Fruit fly (Drosophila melanogaster) whole organism, adult: Measurements from ENCODE around the gene CG10804.
A peak's percentile ranks its signal among the peaks of the same experiment; 100 is the strongest.

ENCODE experiments used
- CG11617 ChIP-seq: fragments of 200-800 bp; sonication (Bioruptor generic); optimal IDR thresholded peaks from 2 replicates; lab custom pipeline; 2017; ENCODE audit warnings: mild to moderate bottlenecking, missing biosample characterization, missing genetic modification reagents, missing genetic modification characterization
- CG12768 ChIP-seq: fragments of 200-800 bp; sonication (Bioruptor generic); optimal IDR thresholded peaks from 2 replicates; lab custom pipeline; 2017; ENCODE audit warnings: missing biosample characterization, missing genetic modification characterization, mild to moderate bottlenecking, moderate library complexity, missing genetic modification reagents
- CG14711 ChIP-seq: fragments of 200-800 bp; sonication (Bioruptor generic); optimal IDR thresholded peaks from 2 replicates; lab custom pipeline; 2018; ENCODE audit warnings: missing biosample characterization, mild to moderate bottlenecking, missing genetic modification characterization, moderate library complexity
- CG1620 ChIP-seq: fragments of 200-800 bp; sonication (Bioruptor generic); optimal IDR thresholded peaks from 2 replicates; lab custom pipeline; 2016; ENCODE audit warnings: missing biosample characterization, missing genetic modification characterization
- CG33017 ChIP-seq: fragments of 200-800 bp; sonication (Bioruptor generic); optimal IDR thresholded peaks from 2 replicates; lab custom pipeline; 2018; ENCODE audit warnings: missing biosample characterization, mild to moderate bottlenecking, missing genetic modification characterization, moderate library complexity
- CG5204 ChIP-seq: fragments of 200-800 bp; sonication (Bioruptor generic); optimal IDR thresholded peaks from 2 replicates; lab custom pipeline; 2016; ENCODE audit warnings: missing biosample characterization, missing genetic modification characterization
- CG7045 ChIP-seq: fragments of 200-800 bp; sonication (Bioruptor generic); optimal IDR thresholded peaks from 2 replicates; lab custom pipeline; 2017; ENCODE audit warnings: missing biosample characterization, mild to moderate bottlenecking, missing genetic modification characterization
- CG7101 ChIP-seq: fragments of 200-800 bp; sonication (Bioruptor generic); optimal IDR thresholded peaks from 2 replicates; lab custom pipeline; 2018; ENCODE audit warnings: missing biosample characterization, mild to moderate bottlenecking, missing genetic modification characterization, moderate library complexity
- Clk ChIP-seq: fragments of 200-800 bp; sonication (Bioruptor generic); optimal IDR thresholded peaks from 2 replicates; lab custom pipeline; 2017; ENCODE audit warnings: missing biosample characterization, missing genetic modification characterization
- Crg-1 ChIP-seq: fragments of 200-800 bp; sonication (Bioruptor generic); optimal IDR thresholded peaks from 2 replicates; lab custom pipeline; 2016; ENCODE audit warnings: missing biosample characterization, missing genetic modification characterization
- Hr96 ChIP-seq: fragments of 200-800 bp; sonication (Bioruptor generic); optimal IDR thresholded peaks from 2 replicates; lab custom pipeline; 2016; ENCODE audit warnings: missing biosample characterization, missing genetic modification characterization
- Mnt ChIP-seq: fragments of 200-800 bp; sonication (Bioruptor generic); optimal IDR thresholded peaks from 2 replicates; lab custom pipeline; 2016; ENCODE audit warnings: missing biosample characterization, mild to moderate bottlenecking, missing genetic modification characterization
- bab1 ChIP-seq: fragments of 200-800 bp; sonication (Bioruptor generic); optimal IDR thresholded peaks from 3 replicates; lab custom pipeline; 2019; ENCODE audit warnings: missing biosample characterization, mild to moderate bottlenecking, missing genetic modification characterization, moderate library complexity
- cic ChIP-seq: fragments of 200-800 bp; sonication (Bioruptor generic); optimal IDR thresholded peaks from 2 replicates; lab custom pipeline; 2017; ENCODE audit warnings: missing biosample characterization, mild to moderate bottlenecking, missing genetic modification characterization, moderate library complexity
- cnc ChIP-seq, 2 experiments: fragments of >200 bp; optimal IDR thresholded peaks; 2 replicates each; lab custom pipeline; 2017
- kay ChIP-seq: fragments of 200-800 bp; sonication (Bioruptor generic); peaks from one replicate; lab custom pipeline; 2016; ENCODE audit warnings: missing biosample characterization, missing genetic modification characterization, borderline replicate concordance
- ovo ChIP-seq: fragments of 200-800 bp; sonication (Bioruptor generic); optimal IDR thresholded peaks from 2 replicates; lab custom pipeline; 2016; ENCODE audit warnings: missing biosample characterization, missing genetic modification characterization
- pad ChIP-seq: fragments of 200-800 bp; sonication (Bioruptor generic); optimal IDR thresholded peaks from 3 replicates; lab custom pipeline; 2017; ENCODE audit warnings: missing biosample characterization, missing genetic modification characterization, mild to moderate bottlenecking, moderate library complexity, missing genetic modification reagents
- tj ChIP-seq: fragments of 200-800 bp; sonication (Bioruptor generic); optimal IDR thresholded peaks from 3 replicates; lab custom pipeline; 2017; ENCODE audit warnings: missing biosample characterization, mild to moderate bottlenecking, missing genetic modification characterization, moderate library complexity
- toe ChIP-seq: fragments of 200-800 bp; sonication (Bioruptor generic); optimal IDR thresholded peaks from 2 replicates; lab custom pipeline; 2016; ENCODE audit warnings: missing biosample characterization, missing genetic modification characterization

Gene CG10804

dm6 chrX:3443902-3444301, 38.2 kb downstream of the CG10804 start:
- TF ChIP-seq CG12768 (GFP tag; lab: Kevin White, UChicago) (no peak), Crg-1 (GFP tag; lab: Kevin White, UChicago) (no peak), toe (GFP tag; lab: Kevin White, UChicago) (no peak), CG1620 (GFP tag; lab: Kevin White, UChicago) (no peak), kay (GFP tag; lab: Kevin White, UChicago) (no peak), CG33017 (tag; lab: Kevin White, UChicago) (no peak), CG7045 (GFP tag; lab: Kevin White, UChicago) (no peak), Clk (GFP tag; lab: Kevin White, UChicago) (no peak), cnc (optimal IDR thresholded peaks at IDR 0.05; lab: Kevin White, UChicago) (no peak), CG11617 (GFP tag; lab: Kevin White, UChicago) (no peak), CG7101 (no peak), tj (GFP tag; lab: Kevin White, UChicago) (no peak), Mnt (GFP tag; lab: Kevin White, UChicago) (no peak), CG14711 (tag; lab: Kevin White, UChicago) (no peak), Hr96 (no peak)

- no peak for TF ChIP-seq CG7101
- TF ChIP-seq cic (GFP tag; lab: Kevin White, UChicago) = peak; percentile 81
- peak; percentile 1 for TF ChIP-seq Mnt (GFP tag; lab: Kevin White, UChicago)
- TF ChIP-seq Clk (GFP tag; lab: Kevin White, UChicago) = no peak
- TF ChIP-seq Hr96 = no peak
- TF ChIP-seq pad (GFP tag; lab: Kevin White, UChicago) = no peak
- peak; percentile 76 for TF ChIP-seq kay (GFP tag; lab: Kevin White, UChicago)
- TF ChIP-seq CG14711 (tag; lab: Kevin White, UChicago) = no peak
- no peak for TF ChIP-seq toe (GFP tag; lab: Kevin White, UChicago)
Observed at dm6 chrX:3442543-3443207, 39.4 kb downstream of the CG10804 start.

DNA sequence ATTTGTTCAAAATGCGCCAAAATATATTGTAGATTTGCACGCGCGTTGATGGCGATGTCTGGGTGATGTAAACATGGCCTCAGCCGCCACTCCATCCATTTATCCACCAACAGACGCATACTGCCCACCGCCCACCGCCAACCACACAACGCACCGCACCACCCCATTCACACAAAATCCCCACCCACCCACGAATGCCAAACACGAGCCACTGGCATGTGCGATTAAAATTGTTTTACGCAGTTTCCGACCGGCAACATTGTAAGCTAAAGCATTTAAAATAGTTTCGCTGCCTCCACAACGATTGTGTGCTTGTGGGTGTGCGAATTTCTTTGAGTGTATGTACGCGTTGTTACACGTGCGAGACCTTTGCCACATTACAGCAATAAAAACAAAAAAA, 41.6 kb downstream of the CG10804 start:
- TF ChIP-seq Mnt (GFP tag; lab: Kevin White, UChicago) (peak; percentile 71), toe (GFP tag; lab: Kevin White, UChicago) (no peak)

- TF ChIP-seq CG11617 (GFP tag; lab: Kevin White, UChicago) (no peak), pad (GFP tag; lab: Kevin White, UChicago) (no peak), ovo (GFP tag; lab: Kevin White, UChicago) (no peak), CG7045 (GFP tag; lab: Kevin White, UChicago) (no peak), Mnt (GFP tag; lab: Kevin White, UChicago) (no peak), CG14711 (tag; lab: Kevin White, UChicago) (no peak), cnc (optimal IDR thresholded peaks at IDR 0.05; lab: Kevin White, UChicago) (no peak), bab1 (no peak), CG5204 (GFP tag; lab: Kevin White, UChicago) (no peak), Hr96 (no peak)
Observed at dm6 chrX:3437493-3437892, 44.6 kb downstream of the CG10804 start.

- no peak for TF ChIP-seq CG14711 (tag; lab: Kevin White, UChicago)
- no peak for TF ChIP-seq Mnt (GFP tag; lab: Kevin White, UChicago)
- no peak for TF ChIP-seq cic (GFP tag; lab: Kevin White, UChicago)
- TF ChIP-seq CG5204 (GFP tag; lab: Kevin White, UChicago) = no peak
- TF ChIP-seq Hr96 = no peak
- no peak for TF ChIP-seq CG7045 (GFP tag; lab: Kevin White, UChicago)
- TF ChIP-seq CG11617 (GFP tag; lab: Kevin White, UChicago) = no peak
- TF ChIP-seq tj (GFP tag; lab: Kevin White, UChicago) = no peak
- TF ChIP-seq Clk (GFP tag; lab: Kevin White, UChicago) = no peak
- TF ChIP-seq CG12768 (GFP tag; lab: Kevin White, UChicago) = no peak
- TF ChIP-seq ovo (GFP tag; lab: Kevin White, UChicago) = no peak
Observed at dm6 chrX:3436183-3436582, 45.9 kb downstream of the CG10804 start.

DNA sequence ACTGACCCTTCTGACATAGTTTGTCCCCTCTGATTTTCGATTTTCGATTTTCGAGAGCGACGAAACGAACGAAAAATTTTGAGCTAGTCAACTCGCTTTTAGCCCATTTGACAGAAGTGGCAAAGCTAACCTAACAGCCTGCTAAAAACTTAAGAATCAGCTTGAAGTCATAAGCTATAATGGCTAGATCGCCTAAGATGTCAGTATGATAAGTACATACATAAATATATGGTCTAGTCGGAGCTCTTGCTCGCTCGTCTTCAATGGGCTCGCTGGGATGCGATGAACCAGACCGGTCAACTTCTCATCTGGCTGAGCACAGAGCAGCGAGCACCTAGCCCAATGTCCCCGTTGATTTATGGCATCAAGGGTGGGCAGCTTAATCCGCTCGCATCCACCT, 46.4 kb downstream of the CG10804 start, which contains the start of gene CG14269:
CG14269 (minus strand) TSS at position 101 of the 400 bp plus-strand sequence.
- no peak for TF ChIP-seq Hr96

DNA sequence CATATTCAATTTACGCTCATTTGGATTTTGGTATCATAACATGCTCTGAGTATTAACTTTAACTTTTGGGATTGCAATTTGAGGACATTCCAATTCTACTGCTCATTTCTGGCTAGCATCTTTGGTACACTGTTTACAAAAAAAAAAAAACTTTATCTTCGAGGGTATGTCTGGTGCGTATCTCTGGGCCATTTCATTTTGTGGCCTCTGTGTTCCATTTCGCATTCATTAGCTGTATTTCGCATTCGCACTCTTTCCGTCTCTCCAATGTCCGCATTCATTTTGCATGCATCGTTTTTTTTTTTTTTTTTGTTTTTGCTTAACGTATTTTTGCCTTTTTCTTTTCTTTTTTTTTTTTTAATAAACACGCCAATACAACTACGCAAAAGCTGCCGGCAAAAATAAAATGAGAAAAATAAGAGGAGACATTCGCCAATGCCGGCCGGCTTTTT, 48.5 kb downstream of the CG10804 start:
- peak; percentile 35 for TF ChIP-seq pad (GFP tag; lab: Kevin White, UChicago)
- TF ChIP-seq Mnt (GFP tag; lab: Kevin White, UChicago) = peak; percentile 19
- peak; percentile 85 for TF ChIP-seq Hr96
- TF ChIP-seq CG33017 (tag; lab: Kevin White, UChicago) = no peak
- peak; percentile 77 for TF ChIP-seq kay (GFP tag; lab: Kevin White, UChicago)
- no peak for TF ChIP-seq toe (GFP tag; lab: Kevin White, UChicago)
- TF ChIP-seq bab1 = peak; percentile 89
- TF ChIP-seq CG5204 (GFP tag; lab: Kevin White, UChicago) = peak; percentile 33
- TF ChIP-seq ovo (GFP tag; lab: Kevin White, UChicago) = peak; percentile 6
- TF ChIP-seq cic (GFP tag; lab: Kevin White, UChicago) = no peak
- TF ChIP-seq CG7045 (GFP tag; lab: Kevin White, UChicago) = no peak
- TF ChIP-seq tj (GFP tag; lab: Kevin White, UChicago) = peak; percentile 80
- TF ChIP-seq cnc (optimal IDR thresholded peaks at IDR 0.05; lab: Kevin White, UChicago) = no peak
- peak; percentile 52 for TF ChIP-seq CG7101
- TF ChIP-seq CG11617 (GFP tag; lab: Kevin White, UChicago) = peak; percentile 42
- no peak for TF ChIP-seq Clk (GFP tag; lab: Kevin White, UChicago)
- peak; percentile 9 for TF ChIP-seq CG12768 (GFP tag; lab: Kevin White, UChicago)
- peak; percentile 77 for TF ChIP-seq CG14711 (tag; lab: Kevin White, UChicago)
- TF ChIP-seq CG1620 (GFP tag; lab: Kevin White, UChicago) = peak; percentile 66
- peak; percentile 13 for TF ChIP-seq Crg-1 (GFP tag; lab: Kevin White, UChicago)
